Fruit fly (Drosophila melanogaster) whole organism, embryonic: ENCODE results near the gene Mrp5.

Experiments
- Abd-B ChIP-seq: fragments of 200-800 bp; sonication (Bioruptor generic); optimal IDR thresholded peaks from 2 replicates; lab custom pipeline; 2018; ENCODE audit warnings: missing biosample characterization, mild to moderate bottlenecking, missing genetic modification characterization, moderate library complexity
- Aef1 ChIP-seq: fragments of 200-800 bp; sonication (Bioruptor generic); IDR thresholded peaks from 3 replicates; pipeline ENCODE4 v1.3.6; 2022; ENCODE audit warnings: missing biosample characterization, missing genetic modification characterization
- Atf3 ChIP-seq: fragments of 200-800 bp; sonication (Bioruptor generic); optimal IDR thresholded peaks from 3 replicates; lab custom pipeline; 2016; ENCODE audit warnings: missing biosample characterization, missing genetic modification characterization
- CG10274 ChIP-seq: fragments of 200-800 bp; sonication (Bioruptor generic); optimal IDR thresholded peaks from 3 replicates; lab custom pipeline; 2017; ENCODE audit warnings: missing biosample characterization, mild to moderate bottlenecking, missing genetic modification characterization
- CG10979 ChIP-seq: fragments of 200-800 bp; sonication (Bioruptor generic); optimal IDR thresholded peaks from 2 replicates; lab custom pipeline; 2018; ENCODE audit warnings: missing biosample characterization, mild to moderate bottlenecking, missing genetic modification characterization, moderate library complexity
- CG11085 ChIP-seq: fragments of 200-800 bp; sonication (Bioruptor generic); IDR thresholded peaks from 2 replicates; pipeline ENCODE4 v1.3.6; 2022; ENCODE audit warnings: missing biosample characterization, missing genetic modification characterization
- CG12219 ChIP-seq: fragments of 200-800 bp; sonication (Bioruptor generic); optimal IDR thresholded peaks from 3 replicates; lab custom pipeline; 2018; ENCODE audit warnings: missing biosample characterization, mild to moderate bottlenecking, missing genetic modification characterization
- CG12299 ChIP-seq: fragments of 200-800 bp; sonication (Bioruptor generic); optimal IDR thresholded peaks from 2 replicates; lab custom pipeline; 2018; ENCODE audit warnings: missing biosample characterization, mild to moderate bottlenecking, missing genetic modification characterization
- CG14667 ChIP-seq: fragments of 200-800 bp; sonication (Bioruptor generic); IDR thresholded peaks from 2 replicates; pipeline ENCODE4 v1.3.6; 2022; ENCODE audit warnings: missing biosample characterization, missing genetic modification characterization
- CG15073 ChIP-seq: fragments of 200-800 bp; sonication (Bioruptor generic); optimal IDR thresholded peaks from 2 replicates; lab custom pipeline; 2016; ENCODE audit warnings: missing biosample characterization, missing genetic modification characterization
- CG17612 ChIP-seq: fragments of 200-800 bp; sonication (Bioruptor generic); IDR thresholded peaks from 2 replicates; pipeline ENCODE4 v1.3.6; 2022; ENCODE audit warnings: missing biosample characterization, missing genetic modification characterization
- CG18599 ChIP-seq: fragments of 200-800 bp; sonication (Bioruptor generic); optimal IDR thresholded peaks from 3 replicates; lab custom pipeline; 2017; ENCODE audit warnings: missing biosample characterization, missing genetic modification characterization, mild to moderate bottlenecking, moderate library complexity, missing genetic modification reagents
- CG33557 ChIP-seq: fragments of 200-800 bp; sonication (Bioruptor generic); optimal IDR thresholded peaks from 2 replicates; lab custom pipeline; 2019; ENCODE audit warnings: missing biosample characterization, mild to moderate bottlenecking, missing genetic modification characterization, moderate library complexity
- CG42726 ChIP-seq: fragments of 200-800 bp; sonication (Bioruptor generic); IDR thresholded peaks from 2 replicates; pipeline ENCODE4 v1.3.6; 2022; ENCODE audit warnings: missing biosample characterization, missing genetic modification characterization; ENCODE audit not compliant: partially characterized antibody
- CG6254 ChIP-seq: fragments of 200-800 bp; sonication (Bioruptor generic); optimal IDR thresholded peaks from 3 replicates; lab custom pipeline; 2017; ENCODE audit warnings: mild to moderate bottlenecking, missing biosample characterization, missing genetic modification reagents, missing genetic modification characterization
- CG7372 ChIP-seq: fragments of 200-800 bp; sonication (Bioruptor generic); IDR thresholded peaks from 2 replicates; pipeline ENCODE4 v1.3.6; 2022; ENCODE audit warnings: missing biosample characterization, missing genetic modification characterization
- CG8281 ChIP-seq: fragments of 200-800 bp; sonication (Bioruptor generic); optimal IDR thresholded peaks from 2 replicates; lab custom pipeline; 2018; ENCODE audit warnings: missing biosample characterization, mild to moderate bottlenecking, missing genetic modification characterization, moderate library complexity
- CG8924 ChIP-seq: fragments of 200-800 bp; optimal IDR thresholded peaks from 3 replicates; lab custom pipeline; 2019; ENCODE audit warnings: missing biosample characterization, mild to moderate bottlenecking, missing genetic modification characterization, moderate library complexity
- Dp ChIP-seq: fragments of 200-800 bp; sonication (Bioruptor generic); optimal IDR thresholded peaks from 2 replicates; lab custom pipeline; 2018; ENCODE audit warnings: missing biosample characterization, mild to moderate bottlenecking, missing genetic modification characterization, moderate library complexity
- Fer3 ChIP-seq: fragments of 200-800 bp; sonication (Bioruptor generic); optimal IDR thresholded peaks from 2 replicates; lab custom pipeline; 2018; ENCODE audit warnings: missing biosample characterization, mild to moderate bottlenecking, missing genetic modification characterization, moderate library complexity
- GATAe ChIP-seq: fragments of 200-800 bp; sonication (Bioruptor generic); conservative IDR thresholded peaks from 2 replicates; pipeline ENCODE4 v1.3.6; 2022; ENCODE audit warnings: missing biosample characterization, missing genetic modification characterization
- Gug ChIP-seq: fragments of 200-800 bp; sonication (Bioruptor generic); IDR thresholded peaks from 4 replicates; pipeline ENCODE4 v1.3.6; 2022; ENCODE audit warnings: missing biosample characterization, missing genetic modification characterization
- H2.0 ChIP-seq: fragments of 200-800 bp; sonication (Bioruptor generic); IDR thresholded peaks from 2 replicates; pipeline ENCODE4 v1.3.6; 2022; ENCODE audit warnings: missing biosample characterization, missing genetic modification characterization
- HHEX ChIP-seq: fragments of 200-800 bp; sonication (Bioruptor generic); optimal IDR thresholded peaks from 3 replicates; lab custom pipeline; 2017; ENCODE audit warnings: missing biosample characterization, mild to moderate bottlenecking, missing genetic modification characterization, missing genetic modification reagents
- Hey ChIP-seq: fragments of 200-800 bp; sonication (Bioruptor generic); optimal IDR thresholded peaks from 3 replicates; lab custom pipeline; 2018; ENCODE audit warnings: missing biosample characterization, mild to moderate bottlenecking, missing genetic modification characterization
- Hr3 ChIP-seq: fragments of 200-800 bp; sonication (Bioruptor generic); optimal IDR thresholded peaks from 3 replicates; lab custom pipeline; 2016; ENCODE audit warnings: missing biosample characterization, missing genetic modification characterization
- Jarid2 ChIP-seq: fragments of 200-800 bp; sonication (Bioruptor generic); optimal IDR thresholded peaks from 3 replicates; lab custom pipeline; 2017; ENCODE audit warnings: mild to moderate bottlenecking, missing biosample characterization, missing genetic modification reagents, missing genetic modification characterization
- Pdp1 ChIP-seq, 2 experiments: fragments of 200-800 bp; sonication (Bioruptor generic); optimal IDR thresholded peaks; 3 replicates each; lab custom pipeline; 2016; ENCODE audit warnings: missing biosample characterization in 2 of 2, missing genetic modification characterization in 2 of 2, mild to moderate bottlenecking in 1 of 2, moderate library complexity in 1 of 2
- Ravus ChIP-seq: fragments of 200-800 bp; sonication (Bioruptor generic); IDR thresholded peaks from 2 replicates; pipeline ENCODE4 v1.3.6; 2022; ENCODE audit warnings: missing biosample characterization, missing genetic modification characterization
- Ssrp ChIP-seq: fragments of 200-800 bp; sonication (Bioruptor generic); optimal IDR thresholded peaks from 2 replicates; lab custom pipeline; 2018; ENCODE audit warnings: missing biosample characterization, mild to moderate bottlenecking, missing genetic modification characterization, moderate library complexity
- Tbp ChIP-seq: fragments of >200 bp; optimal IDR thresholded peaks from 2 replicates; lab custom pipeline; 2018; ENCODE audit warnings: missing biosample characterization, missing genetic modification characterization
- bowl ChIP-seq: fragments of 200-800 bp; sonication (Bioruptor generic); IDR thresholded peaks from 2 replicates; pipeline ENCODE4 v1.3.6; 2022; ENCODE audit warnings: missing biosample characterization, missing genetic modification characterization
- croc ChIP-seq: fragments of 200-800 bp; sonication (Bioruptor generic); conservative IDR thresholded peaks from 3 replicates; pipeline ENCODE4 v1.3.6; 2022; ENCODE audit warnings: missing biosample characterization, missing genetic modification characterization
- dati ChIP-seq: fragments of 200-800 bp; sonication (Bioruptor generic); IDR thresholded peaks from 2 replicates; pipeline ENCODE4 v1.3.6; 2022; ENCODE audit warnings: missing biosample characterization, missing genetic modification characterization
- fd64A ChIP-seq: fragments of 200-800 bp; sonication (Bioruptor generic); optimal IDR thresholded peaks from 3 replicates; lab custom pipeline; 2018; ENCODE audit warnings: missing biosample characterization, mild to moderate bottlenecking, missing genetic modification characterization
- fu2 ChIP-seq: fragments of 200-800 bp; sonication (Bioruptor generic); optimal IDR thresholded peaks from 2 replicates; lab custom pipeline; 2016; ENCODE audit warnings: missing biosample characterization, missing genetic modification characterization
- her ChIP-seq: fragments of 200-800 bp; sonication (Bioruptor generic); optimal IDR thresholded peaks from 2 replicates; lab custom pipeline; 2016; ENCODE audit warnings: missing biosample characterization, missing genetic modification characterization
- hkb ChIP-seq, 2 experiments: fragments of 200-800 bp in 1 of 2; fragments of >200 bp in 1 of 2; sonication (Bioruptor generic) in 1 of 2; IDR thresholded peaks in 1 of 2; optimal IDR thresholded peaks in 1 of 2; 2 replicates each; pipeline versions ENCODE4 v1.3.6 to Lab custom; 2017 to 2022; ENCODE audit warnings: missing biosample characterization in 1 of 2, missing genetic modification characterization in 1 of 2
- lmd ChIP-seq: fragments of 200-800 bp; sonication (Bioruptor generic); IDR thresholded peaks from 2 replicates; pipeline ENCODE4 v1.3.6; 2022; ENCODE audit warnings: missing biosample characterization, missing genetic modification characterization
- nom ChIP-seq: fragments of 200-800 bp; sonication (Bioruptor generic); optimal IDR thresholded peaks from 2 replicates; lab custom pipeline; 2017; ENCODE audit warnings: missing biosample characterization, missing genetic modification characterization, mild to moderate bottlenecking, moderate library complexity, missing genetic modification reagents
- org-1 ChIP-seq: fragments of 200-800 bp; sonication (Bioruptor generic); optimal IDR thresholded peaks from 2 replicates; lab custom pipeline; 2017; ENCODE audit warnings: missing biosample characterization, missing genetic modification characterization
- pita ChIP-seq: fragments of 200-800 bp; sonication (Bioruptor generic); optimal IDR thresholded peaks from 2 replicates; lab custom pipeline; 2017; ENCODE audit warnings: missing biosample characterization, mild to moderate bottlenecking, missing genetic modification characterization
- rib ChIP-seq: fragments of 200-800 bp; sonication (Bioruptor generic); IDR thresholded peaks from 2 replicates; pipeline ENCODE4 v1.3.6; 2022; ENCODE audit warnings: missing biosample characterization, missing genetic modification characterization
- run ChIP-seq: fragments of 200-800 bp; sonication (Bioruptor generic); optimal IDR thresholded peaks from 3 replicates; lab custom pipeline; 2018; ENCODE audit warnings: missing biosample characterization, mild to moderate bottlenecking, missing genetic modification characterization
- sd ChIP-seq: fragments of 200-800 bp; sonication (Bioruptor generic); optimal IDR thresholded peaks from 3 replicates; lab custom pipeline; 2018; ENCODE audit warnings: missing biosample characterization, mild to moderate bottlenecking, missing genetic modification characterization, moderate library complexity
- sima ChIP-seq: fragments of 200-800 bp; sonication (Bioruptor generic); optimal IDR thresholded peaks from 2 replicates; lab custom pipeline; 2016; ENCODE audit warnings: missing biosample characterization, missing genetic modification characterization
- sr ChIP-seq: fragments of 200-800 bp; sonication (Bioruptor generic); IDR thresholded peaks from 3 replicates; pipeline ENCODE4 v1.3.6; 2022; ENCODE audit warnings: missing biosample characterization, missing genetic modification characterization
- tin ChIP-seq: fragments of 200-800 bp; sonication (Bioruptor generic); optimal IDR thresholded peaks from 3 replicates; lab custom pipeline; 2016; ENCODE audit warnings: missing biosample characterization, missing genetic modification characterization
- trh ChIP-seq: fragments of 200-800 bp; sonication (Bioruptor generic); optimal IDR thresholded peaks from 2 replicates; lab custom pipeline; 2016; ENCODE audit warnings: missing biosample characterization, missing genetic modification characterization
- zfh1 ChIP-seq: fragments of 200-800 bp; sonication (Bioruptor generic); IDR thresholded peaks from 3 replicates; pipeline ENCODE4 v1.3.6; 2022; ENCODE audit warnings: missing biosample characterization, missing genetic modification characterization

Mrp5 gene

dm6 chr3R:19904865-19905373 lies 29.4 kb upstream of the Mrp5 start, which contains the start of the genes Surf6 and RhoGAP92B (continued):
- TF ChIP-seq CG14667 (GFP tag; lab: Robert Waterston, UW) (no peak), dati (GFP tag; lab: Robert Waterston, UW) (no peak), Atf3 (peak; percentile 37), Ssrp (tag; lab: Kevin White, UChicago) (peak; percentile 46), Ravus (GFP tag; lab: Robert Waterston, UW) (no peak), Hr3 (GFP tag; lab: Kevin White, UChicago) (peak; percentile 40), her (GFP tag; lab: Kevin White, UChicago) (peak; percentile 63), nom (peak; percentile 78), sima (GFP tag; lab: Kevin White, UChicago) (no peak), tin (peak; percentile 53), pita (GFP tag; lab: Kevin White, UChicago) (no peak), CG7372 (no peak), fd64A (GFP tag; lab: Kevin White, UChicago) (peak; percentile 23), trh (GFP tag; lab: Kevin White, UChicago) (no peak), hkb (optimal IDR thresholded peaks at IDR 0.05; lab: Kevin White, UChicago) (peak; percentile 96), hkb (GFP tag; IDR thresholded peaks at IDR 0.05; lab: Robert Waterston, UW) (peak; percentile 80), CG8281 (tag; lab: Kevin White, UChicago) (no peak), CG12219 (GFP tag; lab: Kevin White, UChicago) (peak; percentile 10), H2.0 (GFP tag; lab: Robert Waterston, UW) (no peak), CG42726 (GFP tag; lab: Robert Waterston, UW) (no peak; the same call in 1 of the 2 replicates), fu2 (peak; percentile 16), CG18599 (GFP tag; lab: Kevin White, UChicago) (peak; percentile 83), sd (tag; lab: Kevin White, UChicago) (peak; percentile 67), Fer3 (peak; percentile 55), CG12299 (peak; percentile 55), Dp (GFP tag; lab: Kevin White, UChicago) (peak; percentile 75), CG8924 (tag; lab: Kevin White, UChicago) (peak; percentile 70), CG17612 (GFP tag; lab: Robert Waterston, UW) (0 out of 2 replicates have a peak, but pooled peaks have one; percentile 23), Aef1 (GFP tag; lab: Robert Waterston, UW) (peak; percentile 35; the same call in 1 of the 3 replicates), croc (no peak), lmd (GFP tag; lab: Robert Waterston, UW) (peak; percentile 58; the same call in 1 of the 2 replicates), rib (GFP tag; lab: Robert Waterston, UW) (no peak), sr (GFP tag; lab: Robert Waterston, UW) (no peak), org-1 (GFP tag; lab: Kevin White, UChicago) (peak; percentile 39), Gug (GFP tag; lab: Robert Waterston, UW) (no peak), HHEX (peak; percentile 58), CG10979 (tag; lab: Kevin White, UChicago) (peak; percentile 53), zfh1 (GFP tag; lab: Robert Waterston, UW) (peak; percentile 58; the same call in 2 of the 3 replicates), Abd-B (GFP tag; lab: Kevin White, UChicago) (no peak), CG15073 (no peak), CG11085 (no peak), bowl (GFP tag; lab: Robert Waterston, UW) (no peak), CG10274 (GFP tag; lab: Kevin White, UChicago) (no peak), Jarid2 (peak; percentile 53), Tbp (GFP tag; lab: Kevin White, UChicago) (peak; percentile 10), Hey (no peak), GATAe (no peak), CG6254 (peak; percentile 52), Pdp1 (GFP tag; optimal IDR thresholded peaks at IDR 0.05; lab: Kevin White, UChicago) (peak; percentile 45 to 61), run (peak; percentile 57), CG33557 (GFP tag; lab: Kevin White, UChicago) (peak; percentile 39)
